Fruit fly (Drosophila melanogaster) whole organism, embryonic: ENCODE measurements around the gene Roc1b.

Experiments
- Abd-B ChIP-seq: fragments of 200-800 bp; sonication (Bioruptor generic); optimal IDR thresholded peaks from 2 replicates; lab custom pipeline; 2018; ENCODE audit warnings: missing biosample characterization, mild to moderate bottlenecking, missing genetic modification characterization, moderate library complexity
- Bgb ChIP-seq: fragments of 200-800 bp; sonication (Bioruptor generic); IDR thresholded peaks from 2 replicates; pipeline ENCODE4 v1.3.6; 2022; ENCODE audit warnings: missing biosample characterization, missing genetic modification characterization; ENCODE audit not compliant: partially characterized antibody
- Bteb2 ChIP-seq: fragments of 200-800 bp; sonication (Bioruptor generic); optimal IDR thresholded peaks from 2 replicates; lab custom pipeline; 2016; ENCODE audit warnings: missing biosample characterization, missing genetic modification characterization
- CG12071 ChIP-seq: fragments of 200-800 bp; sonication (Bioruptor generic); optimal IDR thresholded peaks from 3 replicates; lab custom pipeline; 2018; ENCODE audit warnings: missing biosample characterization, mild to moderate bottlenecking, missing genetic modification characterization
- CG15269 ChIP-seq: fragments of 200-800 bp; sonication (Bioruptor generic); optimal IDR thresholded peaks from 2 replicates; lab custom pipeline; 2018; ENCODE audit warnings: missing biosample characterization, mild to moderate bottlenecking, missing genetic modification characterization, moderate library complexity
- CG1602 ChIP-seq: fragments of 200-800 bp; sonication (Bioruptor generic); optimal IDR thresholded peaks from 3 replicates; lab custom pipeline; 2016; ENCODE audit warnings: missing biosample characterization, missing genetic modification characterization
- CG18262 ChIP-seq: fragments of 200-800 bp; optimal IDR thresholded peaks from 3 replicates; lab custom pipeline; 2019; ENCODE audit warnings: missing biosample characterization, mild to moderate bottlenecking, missing genetic modification characterization, moderate library complexity
- CG2120 ChIP-seq: fragments of 200-800 bp; sonication (Bioruptor generic); optimal IDR thresholded peaks from 3 replicates; lab custom pipeline; 2016; ENCODE audit warnings: missing biosample characterization, missing genetic modification characterization
- CG2712 ChIP-seq: fragments of 200-800 bp; optimal IDR thresholded peaks from 3 replicates; lab custom pipeline; 2019; ENCODE audit warnings: missing biosample characterization, mild to moderate bottlenecking, missing genetic modification characterization, moderate library complexity
- CG3065 ChIP-seq: fragments of 200-800 bp; sonication (Bioruptor generic); optimal IDR thresholded peaks from 2 replicates; lab custom pipeline; 2016; ENCODE audit warnings: missing biosample characterization, missing genetic modification characterization
- CG32767 ChIP-seq: fragments of 200-800 bp; sonication (Bioruptor generic); IDR thresholded peaks from 2 replicates; pipeline ENCODE4 v1.3.6; 2022; ENCODE audit warnings: missing biosample characterization, missing genetic modification characterization
- CG33213 ChIP-seq: fragments of 200-800 bp; sonication (Bioruptor generic); optimal IDR thresholded peaks from 3 replicates; lab custom pipeline; 2016; ENCODE audit warnings: missing biosample characterization, missing genetic modification characterization
- CG4328 ChIP-seq: fragments of 200-800 bp; sonication (Bioruptor generic); optimal IDR thresholded peaks from 3 replicates; lab custom pipeline; 2017; ENCODE audit warnings: missing biosample characterization, missing genetic modification reagents, missing genetic modification characterization
- CG4617 ChIP-seq: fragments of 200-800 bp; sonication (Bioruptor generic); optimal IDR thresholded peaks from 3 replicates; lab custom pipeline; 2016; ENCODE audit warnings: missing biosample characterization, missing genetic modification characterization, borderline replicate concordance
- CG6765 ChIP-seq: fragments of 200-800 bp; sonication (Bioruptor generic); optimal IDR thresholded peaks from 3 replicates; lab custom pipeline; 2017; ENCODE audit warnings: missing biosample characterization, mild to moderate bottlenecking, missing genetic modification characterization
- CG7987 ChIP-seq: fragments of 200-800 bp; sonication (Bioruptor generic); optimal IDR thresholded peaks from 2 replicates; lab custom pipeline; 2018; ENCODE audit warnings: missing biosample characterization, mild to moderate bottlenecking, missing genetic modification characterization, moderate library complexity
- CG9609 ChIP-seq: fragments of 200-800 bp; sonication (Bioruptor generic); optimal IDR thresholded peaks from 3 replicates; lab custom pipeline; 2016; ENCODE audit warnings: missing biosample characterization, missing genetic modification characterization
- CHES-1-like ChIP-seq: fragments of 200-800 bp; sonication (Bioruptor generic); optimal IDR thresholded peaks from 2 replicates; lab custom pipeline; 2016; ENCODE audit warnings: missing biosample characterization, missing genetic modification characterization
- Camta ChIP-seq: fragments of 200-800 bp; sonication (Bioruptor generic); optimal IDR thresholded peaks from 2 replicates; lab custom pipeline; 2016; ENCODE audit warnings: missing biosample characterization, missing genetic modification characterization
- Deaf1 ChIP-seq: fragments of 200-800 bp; optimal IDR thresholded peaks from 3 replicates; lab custom pipeline; 2019; ENCODE audit warnings: missing biosample characterization, mild to moderate bottlenecking, missing genetic modification characterization, moderate library complexity
- Drgx ChIP-seq: fragments of 200-800 bp; sonication (Bioruptor generic); IDR thresholded peaks from 2 replicates; pipeline ENCODE4 v1.3.6; 2022; ENCODE audit warnings: missing biosample characterization, missing genetic modification characterization
- E2f1 ChIP-seq: fragments of 200-800 bp; sonication (Bioruptor generic); IDR thresholded peaks from 2 replicates; pipeline ENCODE4 v1.3.6; 2022; ENCODE audit warnings: missing biosample characterization, missing genetic modification characterization
- Hey ChIP-seq: fragments of 200-800 bp; sonication (Bioruptor generic); optimal IDR thresholded peaks from 3 replicates; lab custom pipeline; 2018; ENCODE audit warnings: missing biosample characterization, mild to moderate bottlenecking, missing genetic modification characterization
- MBD-R2 ChIP-seq: fragments of 200-800 bp; sonication (Bioruptor generic); IDR thresholded peaks from 2 replicates; pipeline ENCODE4 v1.3.6; 2022; ENCODE audit warnings: missing biosample characterization, missing genetic modification characterization
- Myb ChIP-seq: fragments of 200-800 bp; sonication (Bioruptor generic); optimal IDR thresholded peaks from 2 replicates; lab custom pipeline; 2016; ENCODE audit warnings: missing biosample characterization, missing genetic modification characterization
- Ptx1 ChIP-seq: fragments of 200-800 bp; sonication (Bioruptor generic); IDR thresholded peaks from 2 replicates; pipeline ENCODE4 v1.3.6; 2022; ENCODE audit warnings: missing biosample characterization, missing genetic modification characterization
- ab ChIP-seq: fragments of 200-800 bp; sonication (Bioruptor generic); optimal IDR thresholded peaks from 2 replicates; lab custom pipeline; 2016; ENCODE audit warnings: missing biosample characterization, missing genetic modification characterization
- ap ChIP-seq: fragments of 200-800 bp; sonication (Bioruptor generic); IDR thresholded peaks from 2 replicates; pipeline ENCODE4 v1.3.6; 2022; ENCODE audit warnings: missing biosample characterization, missing genetic modification characterization
- cad ChIP-seq: fragments of >200 bp; optimal IDR thresholded peaks from 2 replicates; lab custom pipeline; 2017; ENCODE audit warnings: missing biosample characterization, missing genetic modification characterization
- cato ChIP-seq: fragments of 200-800 bp; sonication (Bioruptor generic); optimal IDR thresholded peaks from 2 replicates; lab custom pipeline; 2016; ENCODE audit warnings: missing biosample characterization, missing genetic modification characterization, borderline replicate concordance
- chif ChIP-seq, 2 experiments: fragments of 200-800 bp; sonication (Bioruptor generic); optimal IDR thresholded peaks; 3 replicates each; lab custom pipeline; 2016; ENCODE audit warnings: missing biosample characterization in 2 of 2, missing genetic modification characterization in 2 of 2
- cwo ChIP-seq: fragments of 200-800 bp; sonication (Bioruptor generic); optimal IDR thresholded peaks from 3 replicates; lab custom pipeline; 2017; ENCODE audit warnings: missing biosample characterization, missing genetic modification characterization, mild to moderate bottlenecking, moderate library complexity, missing genetic modification reagents
- emc ChIP-seq: fragments of 200-800 bp; sonication (Bioruptor generic); optimal IDR thresholded peaks from 2 replicates; lab custom pipeline; 2016; ENCODE audit warnings: missing biosample characterization, missing genetic modification characterization
- en ChIP-seq: fragments of 200-800 bp; sonication (Bioruptor generic); optimal IDR thresholded peaks from 2 replicates; lab custom pipeline; 2016; ENCODE audit warnings: missing biosample characterization, missing genetic modification characterization
- ewg ChIP-seq: fragments of 200-800 bp; sonication (Bioruptor generic); optimal IDR thresholded peaks from 3 replicates; lab custom pipeline; 2017; ENCODE audit warnings: mild to moderate bottlenecking, missing biosample characterization, missing genetic modification reagents, missing genetic modification characterization
- fd64A ChIP-seq: fragments of 200-800 bp; sonication (Bioruptor generic); optimal IDR thresholded peaks from 3 replicates; lab custom pipeline; 2018; ENCODE audit warnings: missing biosample characterization, mild to moderate bottlenecking, missing genetic modification characterization
- gfzf ChIP-seq: fragments of 200-800 bp; sonication (Bioruptor generic); optimal IDR thresholded peaks from 2 replicates; lab custom pipeline; 2016; ENCODE audit warnings: missing biosample characterization, mild to moderate bottlenecking, missing genetic modification characterization, moderate library complexity
- grau ChIP-seq: fragments of 200-800 bp; optimal IDR thresholded peaks from 3 replicates; lab custom pipeline; 2019; ENCODE audit warnings: missing biosample characterization, mild to moderate bottlenecking, missing genetic modification characterization, moderate library complexity
- hbn ChIP-seq: fragments of 200-800 bp; sonication (Bioruptor generic); IDR thresholded peaks from 2 replicates; pipeline ENCODE4 v1.3.6; 2022; ENCODE audit warnings: missing biosample characterization, missing genetic modification characterization; ENCODE audit not compliant: partially characterized antibody
- lola ChIP-seq, 3 experiments: fragments of >200 bp in 2 of 3; fragments of 200-800 bp in 1 of 3; sonication (Bioruptor generic) in 1 of 3; optimal IDR thresholded peaks; 2 replicates each; lab custom pipeline; 2017 to 2019; ENCODE audit warnings: missing biosample characterization in 3 of 3, missing genetic modification characterization in 3 of 3, mild to moderate bottlenecking in 1 of 3, moderate library complexity in 1 of 3
- nerfin-2 ChIP-seq: fragments of 200-800 bp; sonication (Bioruptor generic); IDR thresholded peaks from 2 replicates; pipeline ENCODE4 v1.3.6; 2022; ENCODE audit warnings: missing biosample characterization, missing genetic modification characterization; ENCODE audit not compliant: partially characterized antibody
- oc ChIP-seq: fragments of 200-800 bp; sonication (Bioruptor generic); optimal IDR thresholded peaks from 2 replicates; lab custom pipeline; 2018; ENCODE audit warnings: missing biosample characterization, mild to moderate bottlenecking, missing genetic modification characterization, moderate library complexity
- pzg ChIP-seq: fragments of 200-800 bp; sonication (Bioruptor generic); optimal IDR thresholded peaks from 3 replicates; lab custom pipeline; 2018; ENCODE audit warnings: missing biosample characterization, mild to moderate bottlenecking, missing genetic modification characterization, moderate library complexity
- rib ChIP-seq: fragments of 200-800 bp; sonication (Bioruptor generic); IDR thresholded peaks from 2 replicates; pipeline ENCODE4 v1.3.6; 2022; ENCODE audit warnings: missing biosample characterization, missing genetic modification characterization
- scrt ChIP-seq: fragments of 200-800 bp; sonication (Bioruptor generic); optimal IDR thresholded peaks from 2 replicates; lab custom pipeline; 2018; ENCODE audit warnings: missing biosample characterization, mild to moderate bottlenecking, missing genetic modification characterization, moderate library complexity
- ssp ChIP-seq: fragments of 200-800 bp; sonication (Bioruptor generic); IDR thresholded peaks from 2 replicates; pipeline ENCODE4 v1.3.6; 2022; ENCODE audit warnings: missing biosample characterization, missing genetic modification characterization
- stwl ChIP-seq: fragments of 200-800 bp; sonication (Bioruptor generic); optimal IDR thresholded peaks from 3 replicates; lab custom pipeline; 2018; ENCODE audit warnings: missing biosample characterization, mild to moderate bottlenecking, missing genetic modification characterization, moderate library complexity
- tx ChIP-seq: fragments of 200-800 bp; sonication (Bioruptor generic); optimal IDR thresholded peaks from 2 replicates; lab custom pipeline; 2016; ENCODE audit warnings: missing biosample characterization, missing genetic modification characterization

The Roc1b gene

dm6 chr3L:319145-320009, 38.4 kb upstream of the Roc1b start, which contains the start of gene fwd (continued):
- TF ChIP-seq CG4617 (GFP tag; lab: Kevin White, UChicago) (peak; percentile 58), en (peak; percentile 12), CHES-1-like (GFP tag; lab: Kevin White, UChicago) (peak; percentile 70), MBD-R2 (GFP tag; lab: Robert Waterston, UW) (peak; percentile 45), ap (GFP tag; lab: Robert Waterston, UW) (no peak), cad (GFP tag; lab: Kevin White, UChicago) (peak; percentile 40), Camta (GFP tag; lab: Kevin White, UChicago) (peak; percentile 18), pzg (GFP tag; lab: Kevin White, UChicago) (peak; percentile 96), Myb (peak; percentile 98), scrt (GFP tag; lab: Kevin White, UChicago) (peak; percentile 63), Hey (tag; lab: Kevin White, UChicago) (no peak), CG33213 (GFP tag; lab: Kevin White, UChicago) (peak; percentile 68), Bgb (peak; percentile 41; the same call in 1 of the 2 replicates), fd64A (GFP tag; lab: Kevin White, UChicago) (peak; percentile 46), grau (tag; lab: Kevin White, UChicago) (peak; percentile 46), cwo (GFP tag; lab: Kevin White, UChicago) (peak; percentile 19), gfzf (GFP tag; lab: Kevin White, UChicago) (peak; percentile 99), Drgx (no peak), Bteb2 (GFP tag; lab: Kevin White, UChicago) (no peak), CG2712 (tag; lab: Kevin White, UChicago) (peak; percentile 41), CG12071 (no peak), rib (GFP tag; lab: Robert Waterston, UW) (peak; percentile 89), CG7987 (GFP tag; lab: Kevin White, UChicago) (peak; percentile 28), Ptx1 (0 out of 2 replicates have a peak, but pooled peaks have one; percentile 19), CG15269 (peak; percentile 29), E2f1 (GFP tag; lab: Robert Waterston, UW) (no peak), Deaf1 (tag; lab: Kevin White, UChicago) (peak; percentile 68), CG3065 (GFP tag; lab: Kevin White, UChicago) (no peak), hbn (GFP tag; lab: Robert Waterston, UW) (0 out of 2 replicates have a peak, but pooled peaks have one; percentile 20), CG6765 (peak; percentile 28), CG1602 (GFP tag; lab: Kevin White, UChicago) (no peak), ssp (GFP tag; lab: Robert Waterston, UW) (peak; percentile 15; the same call in 1 of the 2 replicates), CG2120 (GFP tag; lab: Kevin White, UChicago) (no peak), chif (GFP tag; optimal IDR thresholded peaks at IDR 0.05; lab: Kevin White, UChicago) (no peak), emc (GFP tag; lab: Kevin White, UChicago) (no peak), Abd-B (no peak), lola (GFP tag; optimal IDR thresholded peaks at IDR 0.05; lab: Kevin White, UChicago) (no peak), CG18262 (peak; percentile 35), tx (no peak), cato (GFP tag; lab: Kevin White, UChicago) (no peak), stwl (peak; percentile 67), ewg (GFP tag; lab: Kevin White, UChicago) (peak; percentile 59), ab (no peak), oc (tag; lab: Kevin White, UChicago) (peak; percentile 69), CG32767 (peak; percentile 87), CG4328 (GFP tag; lab: Kevin White, UChicago) (peak; percentile 13), nerfin-2 (no peak), CG9609 (GFP tag; lab: Kevin White, UChicago) (no peak)
